Worm (Caenorhabditis elegans) whole organism, L2 larva: ENCODE data around the gene slc-25A29.

ENCODE experiments used
- blmp-1 ChIP-seq: sonication (generic microtip); optimal IDR thresholded peaks from 2 replicates; lab custom pipeline; 2017; ENCODE audit warnings: missing genetic modification characterization, mild to moderate bottlenecking, missing compliant biosample characterization, antibody characterized with exemption, moderate library complexity; ENCODE audit not compliant: insufficient read depth
- elt-1 ChIP-seq: fragments of 150-350 bp; optimal IDR thresholded peaks from 2 replicates; lab custom pipeline; 2014; ENCODE audit warnings: missing biosample characterization, missing genetic modification characterization
- lin-13 ChIP-seq: fragments of 150-350 bp; optimal IDR thresholded peaks from 2 replicates; lab custom pipeline; 2014; ENCODE audit warnings: missing biosample characterization, missing genetic modification reagents, missing genetic modification characterization
- mdl-1 ChIP-seq, 2 experiments: fragments of 150-350 bp in 1 of 2; sonication (generic microtip) in 1 of 2; optimal IDR thresholded peaks; 2 replicates each; lab custom pipeline; 2017; ENCODE audit warnings: missing biosample characterization in 2 of 2, missing genetic modification characterization in 2 of 2
- nhr-11 ChIP-seq: fragments of 150-350 bp; optimal IDR thresholded peaks from 2 replicates; lab custom pipeline; 2014; ENCODE audit warnings: missing biosample characterization, missing genetic modification characterization
- nhr-12 ChIP-seq: fragments of 150-350 bp; optimal IDR thresholded peaks from 2 replicates; lab custom pipeline; 2014; ENCODE audit warnings: missing biosample characterization, missing genetic modification characterization
- unc-55 ChIP-seq: fragments of 150-350 bp; sonication (generic microtip); optimal IDR thresholded peaks from 3 replicates; lab custom pipeline; 2014; ENCODE audit warnings: missing biosample characterization, missing genetic modification reagents, missing genetic modification characterization

DNA sequence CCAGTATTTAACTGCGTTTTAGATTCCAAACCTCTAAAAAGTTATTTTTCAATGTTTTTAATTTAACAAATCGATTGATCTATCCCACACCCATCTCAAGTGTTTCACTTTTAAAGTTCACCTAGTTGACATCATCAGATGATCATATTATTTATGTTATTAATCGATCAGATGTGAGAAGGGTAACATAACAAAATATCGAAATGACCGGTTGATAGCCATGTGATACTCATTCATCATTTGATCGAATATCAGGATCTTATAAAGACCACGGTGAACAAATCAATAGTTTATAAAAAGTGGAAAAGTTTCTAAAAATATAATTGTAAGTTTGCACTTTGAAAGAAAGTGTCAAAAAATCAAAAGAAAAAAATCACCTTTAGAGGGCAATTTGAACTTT is 2.3 kb downstream of the slc-25A29 start:
- TF ChIP-seq elt-1 (tag; lab: Kevin White, UChicago), result no peak
- TF ChIP-seq nhr-11 (tag; lab: Kevin White, UChicago), result no peak
- TF ChIP-seq blmp-1 (tag; lab: Kevin White, UChicago), result peak; percentile 29
- no peak for TF ChIP-seq nhr-12
- no peak for TF ChIP-seq unc-55 (GFP tag; lab: Kevin White, UChicago)
- no peak for TF ChIP-seq mdl-1 (tag; optimal IDR thresholded peaks at IDR 0.05; lab: Kevin White, UChicago)
- TF ChIP-seq lin-13 (GFP tag; lab: Kevin White, UChicago), result no peak
